Worm (Caenorhabditis elegans) whole organism, L2 larva: ENCODE measurements around the gene mig-13.

Source experiments
- dmd-4 ChIP-seq: sonication (generic microtip); optimal IDR thresholded peaks from 2 replicates; lab custom pipeline; 2017; ENCODE audit warnings: missing biosample characterization, missing genetic modification characterization
- egl-27 ChIP-seq: sonication (generic microtip); optimal IDR thresholded peaks from 3 replicates; lab custom pipeline; 2017; ENCODE audit warnings: missing biosample characterization, missing genetic modification reagents, missing genetic modification characterization
- fos-1 ChIP-seq: fragments of 150-350 bp; optimal IDR thresholded peaks from 2 replicates; lab custom pipeline; 2014; ENCODE audit warnings: missing biosample characterization, missing genetic modification characterization
- nhr-11 ChIP-seq: fragments of 150-350 bp; optimal IDR thresholded peaks from 2 replicates; lab custom pipeline; 2014; ENCODE audit warnings: missing biosample characterization, missing genetic modification characterization

- TF ChIP-seq nhr-11 (tag; lab: Kevin White, UChicago): no peak
- no peak for TF ChIP-seq dmd-4 (tag; lab: Kevin White, UChicago)
- TF ChIP-seq fos-1 (tag; lab: Kevin White, UChicago): no peak
- no peak for TF ChIP-seq egl-27 (tag; lab: Kevin White, UChicago)
Observed at ce11 chrX:4808737-4809136, 8.8 kb upstream of the mig-13 start.
